Fruit fly (Drosophila melanogaster): Measurements from ENCODE around the gene Lip4.

The Lip4 gene

DNA sequence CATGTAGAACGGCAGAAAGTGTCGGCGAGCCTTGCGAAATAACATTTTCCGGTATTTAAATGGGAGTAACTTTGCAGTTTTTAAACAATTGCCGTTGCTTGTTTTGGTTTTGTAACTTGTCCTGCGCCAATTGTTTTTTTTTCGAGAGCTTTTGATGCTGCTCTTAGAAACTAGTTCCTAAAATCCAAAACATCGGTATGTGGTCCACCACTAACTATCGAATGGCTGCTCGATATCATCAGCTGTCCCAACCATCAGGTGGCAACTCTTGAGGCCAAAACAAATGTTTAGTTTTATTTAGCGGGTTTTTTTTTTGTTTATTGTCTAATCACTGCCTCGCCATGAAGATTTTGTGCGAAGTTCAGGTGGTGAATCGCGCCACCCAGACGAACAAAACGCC is 10.3 kb upstream of the Lip4 start, which contains the start of the genes Fatp1 and Lrr47 (continued):
- peak; percentile 71; the same call in 1 of the 2 replicates for TF ChIP-seq CG2129 (GFP tag; IDR thresholded peaks at IDR 0.05; ENCODE audit: partially characterized antibody)
- peak; percentile 94 for TF ChIP-seq amos (GFP tag; IDR thresholded peaks at IDR 0.05; ENCODE audit: partially characterized antibody)
- peak; percentile 90 for TF ChIP-seq unc-4 (GFP tag; IDR thresholded peaks at IDR 0.05; ENCODE audit: partially characterized antibody)
- TF ChIP-seq tna (GFP tag; IDR thresholded peaks at IDR 0.05; ENCODE audit: partially characterized antibody), result peak; percentile 79
- TF ChIP-seq CG4404 (GFP tag; IDR thresholded peaks at IDR 0.05), result no peak
- peak; percentile 25 for TF ChIP-seq CG14710 (tag; optimal IDR thresholded peaks at IDR 0.05)
- TF ChIP-seq sob (GFP tag; IDR thresholded peaks at IDR 0.05), result no peak
- TF ChIP-seq stwl (tag; optimal IDR thresholded peaks at IDR 0.05), result peak; percentile 41
- TF ChIP-seq ato (GFP tag; IDR thresholded peaks at IDR 0.05; ENCODE audit: partially characterized antibody), result peak; percentile 80
- TF ChIP-seq Sry-β (GFP tag; optimal IDR thresholded peaks at IDR 0.05), result peak; percentile 14
- no peak for TF ChIP-seq otp (GFP tag; IDR thresholded peaks at IDR 0.05)
- peak; percentile 22; the same call in 1 of the 2 replicates for TF ChIP-seq NFAT (GFP tag; IDR thresholded peaks at IDR 0.05)
- no peak for TF ChIP-seq CG12219 (GFP tag; optimal IDR thresholded peaks at IDR 0.05)
- TF ChIP-seq CG15514 (GFP tag; optimal IDR thresholded peaks at IDR 0.05), result peak; percentile 99
- TF ChIP-seq CG17568 (GFP tag; optimal IDR thresholded peaks at IDR 0.05), result no peak
- peak; percentile 90 for TF ChIP-seq CG13287 (GFP tag; IDR thresholded peaks at IDR 0.05; ENCODE audit: partially characterized antibody)
- peak in 1 of 2 experiments; percentile 92 for TF ChIP-seq crp (GFP tag; optimal IDR thresholded peaks at IDR 0.05)
- TF ChIP-seq Neu2 (GFP tag; optimal IDR thresholded peaks at IDR 0.05; ENCODE audit: borderline replicate concordance), result no peak
- peak; percentile 58; the same call in 1 of the 2 replicates for TF ChIP-seq CG9932 (GFP tag; IDR thresholded peaks at IDR 0.05)
- peak; percentile 90 for TF ChIP-seq bbx (GFP tag; IDR thresholded peaks at IDR 0.05; ENCODE audit: partially characterized antibody)
- TF ChIP-seq CG30403 (GFP tag; optimal IDR thresholded peaks at IDR 0.05), result peak; percentile 7
- peak; percentile 23 for TF ChIP-seq CG11398 (GFP tag; optimal IDR thresholded peaks at IDR 0.05)
- TF ChIP-seq CG6791 (GFP tag; IDR thresholded peaks at IDR 0.05; ENCODE audit: partially characterized antibody), result peak; percentile 84
- peak; percentile 52 for TF ChIP-seq Lhr (GFP tag; optimal IDR thresholded peaks at IDR 0.05)
- TF ChIP-seq zen2 (GFP tag; IDR thresholded peaks at IDR 0.05; ENCODE audit: partially characterized antibody), result peak; percentile 68; the same call in 2 of the 3 replicates
- peak; percentile 88 for TF ChIP-seq knrl (GFP tag; IDR thresholded peaks at IDR 0.05; ENCODE audit: partially characterized antibody)
- TF ChIP-seq CG7271 (tag; optimal IDR thresholded peaks at IDR 0.05), result no peak
- TF ChIP-seq CG1603 (tag; optimal IDR thresholded peaks at IDR 0.05), result peak; percentile 4
- TF ChIP-seq nerfin-2 (GFP tag; IDR thresholded peaks at IDR 0.05; ENCODE audit: partially characterized antibody), result peak; percentile 64
- TF ChIP-seq sens (GFP tag), result peak; percentile 39
- TF ChIP-seq Max (GFP tag; optimal IDR thresholded peaks at IDR 0.05), result no peak
- peak; percentile 75 for TF ChIP-seq pzg (GFP tag; optimal IDR thresholded peaks at IDR 0.05)
- TF ChIP-seq CG14860 (GFP tag; IDR thresholded peaks at IDR 0.05; ENCODE audit: partially characterized antibody), result peak; percentile 76
- peak; percentile 44 for TF ChIP-seq CG33213 (GFP tag; optimal IDR thresholded peaks at IDR 0.05)
- TF ChIP-seq sna (GFP tag; IDR thresholded peaks at IDR 0.05; ENCODE audit: partially characterized antibody), result peak; percentile 80
- TF ChIP-seq YL-1 (GFP tag; optimal IDR thresholded peaks at IDR 0.05), result peak; percentile 32
- TF ChIP-seq CG7963 (GFP tag; IDR thresholded peaks at IDR 0.05; ENCODE audit: partially characterized antibody), result peak; percentile 81
- peak; percentile 78 for TF ChIP-seq Sin3A (optimal IDR thresholded peaks at IDR 0.05)
- peak; percentile 79 for TF ChIP-seq HLH4C (GFP tag; IDR thresholded peaks at IDR 0.05; ENCODE audit: partially characterized antibody)
- TF ChIP-seq CG8290 (GFP tag; optimal IDR thresholded peaks at IDR 0.05), result no peak
- peak in 1 of 2 experiments; percentile 36 for TF ChIP-seq CG8290 (tag; optimal IDR thresholded peaks at IDR 0.05)
- TF ChIP-seq tin (GFP tag; optimal IDR thresholded peaks at IDR 0.05), result no peak
- peak; percentile 85 for TF ChIP-seq hbn (GFP tag; IDR thresholded peaks at IDR 0.05; ENCODE audit: partially characterized antibody)
- TF ChIP-seq Bgb (GFP tag; IDR thresholded peaks at IDR 0.05; ENCODE audit: partially characterized antibody), result peak; percentile 91
- peak; percentile 28 for TF ChIP-seq CG11504 (tag; optimal IDR thresholded peaks at IDR 0.05)
- TF ChIP-seq inv (GFP tag; IDR thresholded peaks at IDR 0.05; ENCODE audit: partially characterized antibody), result peak; percentile 87
- TF ChIP-seq Scr (GFP tag; IDR thresholded peaks at IDR 0.05; ENCODE audit: partially characterized antibody), result peak; percentile 88
